Fruit fly (Drosophila melanogaster) whole organism, embryonic: Measurements from ENCODE around the gene Acp62F.
A peak's percentile ranks its signal among the peaks of the same experiment; 100 is the strongest.

ENCODE experiments used
- Atf6 ChIP-seq: fragments of 200-800 bp; sonication (Bioruptor generic); IDR thresholded peaks from 2 replicates; pipeline ENCODE4 v1.3.6; 2022; ENCODE audit warnings: missing biosample characterization, missing genetic modification characterization
- CG10543 ChIP-seq: fragments of 200-800 bp; sonication (Bioruptor generic); optimal IDR thresholded peaks from 3 replicates; lab custom pipeline; 2017; ENCODE audit warnings: missing biosample characterization, mild to moderate bottlenecking, missing genetic modification characterization, moderate library complexity
- CG12155 ChIP-seq: fragments of 200-800 bp; sonication (Bioruptor generic); optimal IDR thresholded peaks from 3 replicates; lab custom pipeline; 2016; ENCODE audit warnings: missing biosample characterization, missing genetic modification characterization
- CG14710 ChIP-seq: fragments of 200-800 bp; sonication (Bioruptor generic); optimal IDR thresholded peaks from 3 replicates; lab custom pipeline; 2019; ENCODE audit warnings: missing biosample characterization, mild to moderate bottlenecking, missing genetic modification characterization, moderate library complexity
- CG17385 ChIP-seq: fragments of 200-800 bp; sonication (Bioruptor generic); optimal IDR thresholded peaks from 3 replicates; lab custom pipeline; 2018; ENCODE audit warnings: missing biosample characterization, mild to moderate bottlenecking, missing genetic modification characterization
- CG18011 ChIP-seq: fragments of 200-800 bp; sonication (Bioruptor generic); optimal IDR thresholded peaks from 2 replicates; lab custom pipeline; 2017; ENCODE audit warnings: missing biosample characterization, missing genetic modification characterization, mild to moderate bottlenecking, moderate library complexity, missing genotype
- CG32532 ChIP-seq: fragments of 200-800 bp; sonication (Bioruptor generic); IDR thresholded peaks from 2 replicates; pipeline ENCODE4 v1.3.6; 2022; ENCODE audit warnings: missing biosample characterization, missing genetic modification characterization
- CG4328 ChIP-seq: fragments of 200-800 bp; sonication (Bioruptor generic); optimal IDR thresholded peaks from 3 replicates; lab custom pipeline; 2017; ENCODE audit warnings: missing biosample characterization, missing genetic modification reagents, missing genetic modification characterization
- CG6813 ChIP-seq: fragments of 200-800 bp; sonication (Bioruptor generic); optimal IDR thresholded peaks from 2 replicates; lab custom pipeline; 2017; ENCODE audit warnings: missing biosample characterization, missing genetic modification characterization, mild to moderate bottlenecking, moderate library complexity, missing genetic modification reagents
- CG9932 ChIP-seq: fragments of 200-800 bp; sonication (Bioruptor generic); IDR thresholded peaks from 2 replicates; pipeline ENCODE4 v1.3.6; 2022; ENCODE audit warnings: missing biosample characterization, missing genetic modification characterization
- Dip3 ChIP-seq: fragments of 200-800 bp; sonication (Bioruptor generic); optimal IDR thresholded peaks from 3 replicates; lab custom pipeline; 2016; ENCODE audit warnings: missing biosample characterization, missing genetic modification characterization
- Dll ChIP-seq: fragments of 200-800 bp; sonication (Bioruptor generic); IDR thresholded peaks from 4 replicates; pipeline ENCODE4 v1.3.6; 2022; ENCODE audit warnings: missing biosample characterization, missing genetic modification characterization; ENCODE audit not compliant: partially characterized antibody
- Drgx ChIP-seq: fragments of 200-800 bp; sonication (Bioruptor generic); IDR thresholded peaks from 2 replicates; pipeline ENCODE4 v1.3.6; 2022; ENCODE audit warnings: missing biosample characterization, missing genetic modification characterization
- Elba2 ChIP-seq: fragments of 200-800 bp; sonication (Bioruptor generic); optimal IDR thresholded peaks from 3 replicates; lab custom pipeline; 2016; ENCODE audit warnings: missing biosample characterization, missing genetic modification characterization
- HmgZ ChIP-seq: fragments of 200-800 bp; sonication (Bioruptor generic); optimal IDR thresholded peaks from 2 replicates; lab custom pipeline; 2018; ENCODE audit warnings: missing biosample characterization, mild to moderate bottlenecking, missing genetic modification characterization
- MESR4 ChIP-seq: fragments of 200-800 bp; sonication (Bioruptor generic); optimal IDR thresholded peaks from 2 replicates; lab custom pipeline; 2018; ENCODE audit warnings: missing biosample characterization, mild to moderate bottlenecking, missing genetic modification characterization, moderate library complexity
- MTF-1 ChIP-seq: fragments of 200-800 bp; sonication (Bioruptor generic); optimal IDR thresholded peaks from 2 replicates; lab custom pipeline; 2018; ENCODE audit warnings: missing biosample characterization, mild to moderate bottlenecking, missing genetic modification characterization, borderline replicate concordance
- Oli ChIP-seq: fragments of 200-800 bp; sonication (Bioruptor generic); optimal IDR thresholded peaks from 2 replicates; lab custom pipeline; 2018; ENCODE audit warnings: missing biosample characterization, mild to moderate bottlenecking, missing genetic modification characterization, moderate library complexity
- Opbp ChIP-seq: fragments of 200-800 bp; sonication (Bioruptor generic); IDR thresholded peaks from 3 replicates; pipeline ENCODE4 v1.3.6; 2022; ENCODE audit warnings: missing biosample characterization, missing genetic modification characterization; ENCODE audit not compliant: partially characterized antibody
- Pdp1 ChIP-seq, 2 experiments: fragments of 200-800 bp; sonication (Bioruptor generic); optimal IDR thresholded peaks; 3 replicates each; lab custom pipeline; 2016; ENCODE audit warnings: missing biosample characterization in 2 of 2, missing genetic modification characterization in 2 of 2, mild to moderate bottlenecking in 1 of 2, moderate library complexity in 1 of 2
- Poxn ChIP-seq: fragments of 200-800 bp; sonication (Bioruptor generic); IDR thresholded peaks from 2 replicates; pipeline ENCODE4 v1.3.6; 2022; ENCODE audit warnings: missing biosample characterization, missing genetic modification characterization
- Xbp1 ChIP-seq: fragments of 200-800 bp; sonication (Bioruptor generic); optimal IDR thresholded peaks from 3 replicates; lab custom pipeline; 2016; ENCODE audit warnings: missing biosample characterization, mild to moderate bottlenecking, missing genetic modification characterization
- aop ChIP-seq: fragments of 200-800 bp; sonication (Bioruptor generic); IDR thresholded peaks from 2 replicates; pipeline ENCODE4 v1.3.6; 2022; ENCODE audit warnings: missing biosample characterization, missing genetic modification characterization
- ara ChIP-seq: fragments of 200-800 bp; sonication (Bioruptor generic); IDR thresholded peaks from 2 replicates; pipeline ENCODE4 v1.3.6; 2022; ENCODE audit warnings: missing biosample characterization, missing genetic modification characterization
- bcd ChIP-seq: fragments of 200-800 bp; sonication (Bioruptor generic); optimal IDR thresholded peaks from 2 replicates; lab custom pipeline; 2017; ENCODE audit warnings: missing biosample characterization, mild to moderate bottlenecking, missing genetic modification characterization
- btn ChIP-seq: fragments of 200-800 bp; sonication (Bioruptor generic); optimal IDR thresholded peaks from 2 replicates; lab custom pipeline; 2016; ENCODE audit warnings: missing biosample characterization, missing genetic modification characterization
- caup ChIP-seq: fragments of 200-800 bp; sonication (Bioruptor generic); optimal IDR thresholded peaks from 3 replicates; lab custom pipeline; 2017; ENCODE audit warnings: missing biosample characterization, mild to moderate bottlenecking, missing genetic modification characterization, moderate library complexity; ENCODE audit not compliant: severe bottlenecking
- ci ChIP-seq: fragments of 200-800 bp; sonication (Bioruptor generic); IDR thresholded peaks from 3 replicates; pipeline ENCODE4 v1.3.6; 2022; ENCODE audit warnings: missing biosample characterization, missing genetic modification characterization
- grau ChIP-seq: fragments of 200-800 bp; optimal IDR thresholded peaks from 3 replicates; lab custom pipeline; 2019; ENCODE audit warnings: missing biosample characterization, mild to moderate bottlenecking, missing genetic modification characterization, moderate library complexity
- insv ChIP-seq, 2 experiments: fragments of 200-800 bp; sonication (Bioruptor generic); optimal IDR thresholded peaks; 3 replicates each; lab custom pipeline; 2016 to 2018; ENCODE audit warnings: missing biosample characterization in 2 of 2, missing genetic modification characterization in 2 of 2
- lmd ChIP-seq: fragments of 200-800 bp; sonication (Bioruptor generic); IDR thresholded peaks from 2 replicates; pipeline ENCODE4 v1.3.6; 2022; ENCODE audit warnings: missing biosample characterization, missing genetic modification characterization
- psq ChIP-seq: fragments of 200-800 bp; sonication (Bioruptor generic); optimal IDR thresholded peaks from 2 replicates; lab custom pipeline; 2017; ENCODE audit warnings: missing biosample characterization, missing genetic modification characterization
- ranshi ChIP-seq: fragments of 200-800 bp; sonication (Bioruptor generic); IDR thresholded peaks from 2 replicates; pipeline ENCODE4 v1.3.6; 2022; ENCODE audit warnings: missing biosample characterization, missing genetic modification characterization
- rib ChIP-seq: fragments of 200-800 bp; sonication (Bioruptor generic); IDR thresholded peaks from 2 replicates; pipeline ENCODE4 v1.3.6; 2022; ENCODE audit warnings: missing biosample characterization, missing genetic modification characterization
- ro ChIP-seq: fragments of 200-800 bp; sonication (Bioruptor generic); IDR thresholded peaks from 2 replicates; pipeline ENCODE4 v1.3.6; 2022; ENCODE audit warnings: missing biosample characterization, missing genetic modification characterization
- salm ChIP-seq: fragments of 200-800 bp; sonication (Bioruptor generic); optimal IDR thresholded peaks from 2 replicates; lab custom pipeline; 2018; ENCODE audit warnings: missing biosample characterization, mild to moderate bottlenecking, missing genetic modification characterization
- twi ChIP-seq: fragments of 200-800 bp; optimal IDR thresholded peaks from 2 replicates; lab custom pipeline; 2019; ENCODE audit warnings: missing biosample characterization, mild to moderate bottlenecking, missing genetic modification characterization, moderate library complexity
- vnd ChIP-seq: fragments of 200-800 bp; sonication (Bioruptor generic); IDR thresholded peaks from 3 replicates; pipeline ENCODE4 v1.3.6; 2022; ENCODE audit warnings: missing biosample characterization, missing genetic modification characterization; ENCODE audit not compliant: partially characterized antibody

The Acp62F gene

dm6 chr3L:2765013-2765738 is 25.6 kb downstream of the Acp62F start (continued):
- peak; percentile 46 for TF ChIP-seq Xbp1 (GFP tag; lab: Kevin White, UChicago)
- peak; percentile 31; the same call in 1 of the 2 replicates for TF ChIP-seq lmd (GFP tag; lab: Robert Waterston, UW)
- TF ChIP-seq Dll = no peak
- TF ChIP-seq CG10543 = peak; percentile 34
- TF ChIP-seq vnd (GFP tag; lab: Robert Waterston, UW) = no peak
- peak; percentile 54 for TF ChIP-seq CG9932
- no peak for TF ChIP-seq ro (GFP tag; lab: Robert Waterston, UW)
- no peak for TF ChIP-seq CG18011 (GFP tag; lab: Kevin White, UChicago)
- no peak for TF ChIP-seq twi (tag; lab: Kevin White, UChicago)
- TF ChIP-seq Atf6 (GFP tag; lab: Robert Waterston, UW) = 0 out of 2 replicates have a peak, but pooled peaks have one; percentile 12
- TF ChIP-seq bcd (GFP tag; lab: Kevin White, UChicago) = no peak
- no peak for TF ChIP-seq btn (GFP tag; lab: Kevin White, UChicago)
- peak; percentile 43 for TF ChIP-seq CG4328 (GFP tag; lab: Kevin White, UChicago)
- no peak for TF ChIP-seq ranshi (GFP tag; lab: Robert Waterston, UW)
- no peak for TF ChIP-seq HmgZ
- no peak for TF ChIP-seq MTF-1 (GFP tag; lab: Kevin White, UChicago)
- TF ChIP-seq Poxn (GFP tag; lab: Robert Waterston, UW) = no peak
- no peak for TF ChIP-seq salm (tag; lab: Kevin White, UChicago)
- TF ChIP-seq ci (GFP tag; lab: Robert Waterston, UW) = peak; percentile 23; the same call in 1 of the 3 replicates
- peak; percentile 5 for TF ChIP-seq Dip3 (GFP tag; lab: Kevin White, UChicago)
- peak; percentile 32; the same call in 1 of the 2 replicates for TF ChIP-seq CG32532 (GFP tag; lab: Robert Waterston, UW)
- peak; percentile 5 for TF ChIP-seq CG12155 (GFP tag; lab: Kevin White, UChicago)

DNA sequence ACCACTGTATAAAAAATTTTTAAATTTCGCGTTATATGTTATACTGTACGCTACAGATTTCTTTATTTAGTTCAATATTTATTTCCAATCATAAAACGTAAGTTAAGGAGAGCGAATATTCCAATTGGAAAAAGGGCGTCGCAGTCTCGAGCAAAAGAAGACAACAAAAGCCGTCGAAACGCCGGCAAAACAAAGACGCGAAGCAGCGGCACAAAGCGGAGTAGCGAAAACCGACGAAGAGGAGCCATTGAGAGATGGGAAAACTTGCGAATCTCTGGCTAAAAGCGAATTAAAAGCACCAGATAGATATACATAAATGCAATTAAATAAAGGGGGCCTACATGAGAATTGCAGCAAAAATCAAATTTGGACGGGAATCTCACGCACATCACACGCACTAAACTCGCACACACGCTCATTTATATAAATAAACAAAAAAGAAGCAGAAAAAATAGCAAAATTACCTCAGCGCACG is 26.3 kb downstream of the Acp62F start:
- TF ChIP-seq CG17385 (GFP tag; lab: Kevin White, UChicago) (peak; percentile 81), grau (peak; percentile 44), Oli (no peak), ci (GFP tag; lab: Robert Waterston, UW) (0 out of 3 replicates have a peak, but pooled peaks have one; percentile 15), psq (peak; percentile 83), ara (GFP tag; lab: Robert Waterston, UW) (no peak), MESR4 (GFP tag; lab: Kevin White, UChicago) (no peak), CG14710 (no peak), rib (GFP tag; lab: Robert Waterston, UW) (peak; percentile 44; the same call in 1 of the 2 replicates), Drgx (GFP tag; lab: Robert Waterston, UW) (0 out of 2 replicates have a peak, but pooled peaks have one; percentile 4), aop (GFP tag; lab: Robert Waterston, UW) (no peak), Opbp (GFP tag; lab: Robert Waterston, UW) (no peak), insv (GFP tag; optimal IDR thresholded peaks at IDR 0.05; lab: Kevin White, UChicago) (peak in 1 of 2 experiments; percentile 87), CG6813 (GFP tag; lab: Kevin White, UChicago) (no peak), Pdp1 (GFP tag; optimal IDR thresholded peaks at IDR 0.05; lab: Kevin White, UChicago) (peak in 1 of 2 experiments; percentile 59), Elba2 (peak; percentile 57), caup (no peak)
